Worm (Caenorhabditis elegans) whole organism, L4 larva: ENCODE results near the gene F22D3.4.

Experiments used
- nhr-11 ChIP-seq: fragments of 150-350 bp; optimal IDR thresholded peaks from 2 replicates; lab custom pipeline; 2014; ENCODE audit warnings: missing biosample characterization, missing genetic modification characterization
- rbr-2 ChIP-seq: sonication (generic microtip); optimal IDR thresholded peaks from 2 replicates; lab custom pipeline; 2016; ENCODE audit warnings: missing genotype, missing genetic modification characterization, missing compliant biosample characterization
- unc-39 ChIP-seq: sonication (generic microtip); optimal IDR thresholded peaks from 2 replicates; lab custom pipeline; 2017; ENCODE audit warnings: missing biosample characterization, missing genetic modification characterization

DNA sequence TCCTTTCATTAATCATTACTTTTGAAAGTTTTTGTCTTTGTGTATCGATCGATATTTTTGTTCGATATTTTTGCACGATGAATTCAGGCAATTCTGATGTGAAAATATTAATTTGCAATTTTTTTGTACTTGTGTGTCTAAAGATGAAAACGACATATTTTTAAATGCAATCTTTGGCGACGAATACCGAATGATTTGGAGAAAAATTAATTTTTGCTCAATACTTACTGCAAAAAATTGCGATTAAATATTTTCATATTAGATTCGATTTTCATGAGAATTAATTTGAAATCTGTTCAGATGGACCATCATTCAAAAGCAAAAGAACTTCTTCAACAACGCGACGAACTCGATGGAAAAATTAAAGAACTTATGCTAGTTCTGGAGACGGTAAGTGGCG lies 25.6 kb downstream of the F22D3.4 start, which contains the start of gene psmd-9:
- TF ChIP-seq rbr-2 (no peak), nhr-11 (tag; lab: Kevin White, UChicago) (no peak), unc-39 (tag; lab: Kevin White, UChicago) (no peak)
